Worm (Caenorhabditis elegans) whole organism, early embryonic: ENCODE measurements around the gene T25D1.1.

Experiments
- B0310.2 ChIP-seq: sonication (generic microtip); optimal IDR thresholded peaks from 2 replicates; lab custom pipeline; 2016; ENCODE audit warnings: mild to moderate bottlenecking, missing genetic modification characterization, missing compliant biosample characterization
- F13C5.2 ChIP-seq: sonication (generic microtip); optimal IDR thresholded peaks from 2 replicates; lab custom pipeline; 2017; ENCODE audit warnings: mild to moderate bottlenecking, missing genetic modification characterization, inconsistent platforms, missing compliant biosample characterization
- ama-1 ChIP-seq: fragments of 150-350 bp; optimal IDR thresholded peaks from 2 replicates; lab custom pipeline; 2014
- ceh-13 ChIP-seq: fragments of 200-800 bp; sonication (Bioruptor generic); optimal IDR thresholded peaks from 2 replicates; lab custom pipeline; 2018; ENCODE audit warnings: mild to moderate bottlenecking, missing genetic modification characterization, missing compliant biosample characterization
- ceh-36 ChIP-seq: sonication (generic microtip); optimal IDR thresholded peaks from 2 replicates; lab custom pipeline; 2016; ENCODE audit warnings: missing genetic modification characterization, inconsistent platforms, missing compliant biosample characterization
- flt-1 ChIP-seq: fragments of 200-800 bp; sonication (Bioruptor generic); IDR thresholded peaks from 2 replicates; pipeline ENCODE4 v1.3.6; 2022; ENCODE audit warnings: missing genetic modification characterization, missing compliant biosample characterization
- hmbx-1 ChIP-seq: sonication (generic microtip); optimal IDR thresholded peaks from 2 replicates; lab custom pipeline; 2016; ENCODE audit warnings: mild to moderate bottlenecking, missing genetic modification characterization, missing compliant biosample characterization
- hmg-4 ChIP-seq: fragments of 200-800 bp; sonication (Bioruptor generic); optimal IDR thresholded peaks from 2 replicates; lab custom pipeline; 2018; ENCODE audit warnings: mild to moderate bottlenecking, missing genetic modification characterization, missing compliant biosample characterization
- pes-1 ChIP-seq: fragments of 200-800 bp; sonication (Bioruptor generic); IDR thresholded peaks from 2 replicates; pipeline ENCODE4 v1.3.6; 2022; ENCODE audit warnings: missing genetic modification reagents, missing genetic modification characterization, missing compliant biosample characterization
- tbx-11 ChIP-seq: fragments of 200-800 bp; sonication (Bioruptor generic); IDR thresholded peaks from 2 replicates; pipeline ENCODE4 v1.3.6; 2022; ENCODE audit warnings: missing genetic modification characterization, missing compliant biosample characterization
- tra-4 ChIP-seq: sonication (generic microtip); optimal IDR thresholded peaks from 2 replicates; lab custom pipeline; 2017; ENCODE audit warnings: missing genetic modification characterization, missing compliant biosample characterization

- TF ChIP-seq flt-1 (0 out of 2 replicates have a peak, but pooled peaks have one; percentile 25), hmg-4 (GFP tag; lab: Kevin White, UChicago) (no peak), ceh-36 (tag; lab: Kevin White, UChicago) (no peak), pes-1 (GFP tag; lab: Robert Waterston, UW) (peak; percentile 75; the same call in 1 of the 2 replicates), hmbx-1 (tag; lab: Kevin White, UChicago) (no peak), ama-1 (lab: Kevin White, UChicago) (no peak), ceh-13 (no peak), B0310.2 (tag; lab: Kevin White, UChicago) (no peak), F13C5.2 (tag; lab: Kevin White, UChicago) (no peak), tbx-11 (GFP tag; lab: Robert Waterston, UW) (no peak), tra-4 (tag; lab: Kevin White, UChicago) (no peak)
Observed at ce11 chrX:16558776-16559175, 39.2 kb downstream of the T25D1.1 start.
